Worm (Caenorhabditis elegans) whole organism, L3 larva: ENCODE results near the gene R02E12.4.

Experiments
- jun-1 ChIP-seq: fragments of 150-350 bp; optimal IDR thresholded peaks from 2 replicates; lab custom pipeline; 2014; ENCODE audit warnings: missing biosample characterization, missing genetic modification reagents, missing genetic modification characterization
- mdl-1 ChIP-seq: fragments of 150-350 bp; optimal IDR thresholded peaks from 2 replicates; lab custom pipeline; 2014; ENCODE audit warnings: missing biosample characterization, missing genetic modification characterization
- nhr-77 ChIP-seq: fragments of 150-350 bp; optimal IDR thresholded peaks from 2 replicates; lab custom pipeline; 2014; ENCODE audit warnings: missing biosample characterization, missing genetic modification characterization

DNA sequence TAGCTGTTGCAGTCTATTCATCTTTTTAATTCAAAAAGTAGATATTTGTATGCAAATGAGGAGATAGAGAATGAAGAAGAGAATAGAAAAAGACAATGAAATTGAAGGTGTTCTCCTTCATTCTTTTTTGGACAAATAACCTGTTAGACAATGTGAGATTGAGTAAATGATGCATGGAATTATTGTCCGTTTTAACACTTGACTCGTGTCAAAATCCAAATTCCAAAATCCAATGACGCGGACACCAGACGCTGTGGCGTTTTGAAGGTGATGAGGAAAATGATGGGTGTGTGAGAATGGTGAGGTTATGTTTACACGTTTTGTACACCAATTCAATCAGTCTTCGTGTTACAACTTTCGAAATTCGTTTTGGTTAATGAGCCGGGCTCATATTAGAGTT lies 26.0 kb upstream of the R02E12.4 start:
- TF ChIP-seq nhr-77 (no peak), mdl-1 (tag; lab: Kevin White, UChicago) (no peak), jun-1 (tag; lab: Kevin White, UChicago) (no peak)
